Worm (Caenorhabditis elegans): Measurements from ENCODE around the gene smg-4.

Gene smg-4

ce11 chrV:9758437-9758836 lies 19.1 kb downstream of the smg-4 start:
- TF ChIP-seq unc-86 (tag; optimal IDR thresholded peaks at IDR 0.05), result no peak
- no peak for TF ChIP-seq ttx-3 (tag; optimal IDR thresholded peaks at IDR 0.05)
- TF ChIP-seq gmeb-2 (tag; optimal IDR thresholded peaks at IDR 0.05), result no peak
- no peak for TF ChIP-seq pag-3 (tag; optimal IDR thresholded peaks at IDR 0.05; ENCODE audit: borderline replicate concordance)
- TF ChIP-seq mec-3 (tag; optimal IDR thresholded peaks at IDR 0.05; ENCODE audit: borderline replicate concordance), result no peak
- TF ChIP-seq Y22D7AL.16 (tag; optimal IDR thresholded peaks at IDR 0.05), result no peak
- TF ChIP-seq hlh-13 (GFP tag; optimal IDR thresholded peaks at IDR 0.05), result no peak
- TF ChIP-seq hlh-8 (tag; optimal IDR thresholded peaks at IDR 0.05), result no peak
- TF ChIP-seq madf-2 (tag; optimal IDR thresholded peaks at IDR 0.05), result no peak
- no peak for TF ChIP-seq hlh-30 (tag; optimal IDR thresholded peaks at IDR 0.05; ENCODE audit: insufficient read depth)
- no peak for TF ChIP-seq ceh-45 (GFP tag; IDR thresholded peaks at IDR 0.05)
- TF ChIP-seq ceh-19 (GFP tag; optimal IDR thresholded peaks at IDR 0.05), result no peak
- no peak for TF ChIP-seq sdc-2 (tag; optimal IDR thresholded peaks at IDR 0.05)
- no peak for TF ChIP-seq pat-9 (tag; optimal IDR thresholded peaks at IDR 0.05)
- no peak for TF ChIP-seq odd-2 (tag; optimal IDR thresholded peaks at IDR 0.05)
- TF ChIP-seq npax-4 (tag; optimal IDR thresholded peaks at IDR 0.05), result no peak

DNA sequence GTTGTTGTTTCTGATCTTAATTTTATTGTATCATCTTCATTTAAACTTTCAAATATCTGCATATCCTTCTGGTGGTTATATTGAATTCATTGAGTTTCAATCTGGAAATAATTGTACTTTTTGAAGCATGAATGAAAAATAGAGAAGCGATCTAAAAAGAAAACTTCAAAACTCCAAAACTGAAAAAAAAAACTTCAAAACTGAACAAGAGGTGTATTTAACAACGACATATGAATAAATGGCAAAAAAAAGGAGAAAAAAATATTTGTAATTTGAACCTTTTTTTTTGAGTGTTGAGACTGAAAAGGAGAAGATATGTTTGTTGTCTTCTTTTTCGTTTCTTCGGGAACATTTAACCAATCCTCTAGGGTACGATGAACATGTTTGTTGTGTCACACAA lies 19.7 kb downstream of the smg-4 start, which contains the start of gene F58E6.11:
Gene F58E6.11, minus strand, starts transcription at position 101 of the 400 bp plus-strand sequence.
- no peak for TF ChIP-seq pat-9 (tag; optimal IDR thresholded peaks at IDR 0.05)
- no peak for TF ChIP-seq ceh-31 (tag; optimal IDR thresholded peaks at IDR 0.05)
- no peak for TF ChIP-seq odd-2 (tag; optimal IDR thresholded peaks at IDR 0.05)
- TF ChIP-seq madf-2 (tag; optimal IDR thresholded peaks at IDR 0.05), result no peak
- TF ChIP-seq ceh-14 (tag; optimal IDR thresholded peaks at IDR 0.05), result no peak
- TF ChIP-seq unc-55 (GFP tag; optimal IDR thresholded peaks at IDR 0.05), result no peak
- no peak for TF ChIP-seq pag-3 (tag; optimal IDR thresholded peaks at IDR 0.05; ENCODE audit: borderline replicate concordance)
- no peak for TF ChIP-seq hlh-8 (tag; optimal IDR thresholded peaks at IDR 0.05)
- no peak for TF ChIP-seq fkh-10 (GFP tag; optimal IDR thresholded peaks at IDR 0.05)
- no peak for TF ChIP-seq hlh-13 (GFP tag; optimal IDR thresholded peaks at IDR 0.05)
- no peak for TF ChIP-seq K02D7.2 (tag; optimal IDR thresholded peaks at IDR 0.05)
- no peak for TF ChIP-seq ceh-48 (tag; optimal IDR thresholded peaks at IDR 0.05)
- TF ChIP-seq sdc-2 (tag; optimal IDR thresholded peaks at IDR 0.05), result no peak

DNA sequence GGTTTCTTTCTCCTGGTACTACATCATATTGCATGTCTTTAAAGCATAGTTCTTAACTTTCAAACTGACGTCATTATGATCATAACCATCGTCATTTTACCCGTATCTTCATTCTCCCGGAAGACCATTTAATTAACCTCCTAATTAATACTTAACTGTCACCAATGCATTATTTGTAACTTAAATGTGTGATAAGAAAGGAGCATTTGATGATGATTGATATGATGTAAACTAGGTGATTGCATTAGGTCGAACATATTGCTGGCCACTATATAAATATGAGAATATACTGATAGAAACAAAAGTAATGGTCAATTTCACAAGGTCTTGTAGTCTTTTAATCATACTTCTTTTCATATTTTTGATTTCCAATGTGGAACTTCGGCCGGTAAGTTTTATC lies 21.3 kb downstream of the smg-4 start, which contains the start of gene hrg-3:
Gene hrg-3, plus strand, starts transcription at position 227 of the 400 bp plus-strand sequence.
- TF ChIP-seq ama-1 (optimal IDR thresholded peaks at IDR 0.05), result no peak
- TF ChIP-seq elt-2 (tag; optimal IDR thresholded peaks at IDR 0.05), result peak; percentile 48
- no peak for TF ChIP-seq ceh-24 (tag; optimal IDR thresholded peaks at IDR 0.05)

ce11 chrV:9755725-9756124 lies 21.8 kb downstream of the smg-4 start, which contains the start of gene F58E6.8:
TSS of gene F58E6.8 (minus strand) at chrV:9755825.
- TF ChIP-seq fax-1 (tag; optimal IDR thresholded peaks at IDR 0.05), result no peak
- TF ChIP-seq rnt-1 (tag; optimal IDR thresholded peaks at IDR 0.05), result no peak
- no peak for TF ChIP-seq tbx-2 (tag; optimal IDR thresholded peaks at IDR 0.05)
- TF ChIP-seq fkh-10 (GFP tag; optimal IDR thresholded peaks at IDR 0.05), result no peak
- TF ChIP-seq pat-9 (tag; optimal IDR thresholded peaks at IDR 0.05), result no peak
- TF ChIP-seq ceh-45 (GFP tag; IDR thresholded peaks at IDR 0.05), result no peak
- no peak for TF ChIP-seq zip-5 (tag; optimal IDR thresholded peaks at IDR 0.05)

- TF ChIP-seq elt-4 (tag; optimal IDR thresholded peaks at IDR 0.05), result no peak
- no peak for TF ChIP-seq unc-86 (tag; optimal IDR thresholded peaks at IDR 0.05)
- TF ChIP-seq ceh-9 (tag; optimal IDR thresholded peaks at IDR 0.05), result no peak
- TF ChIP-seq K09A11.1 (tag; optimal IDR thresholded peaks at IDR 0.05; ENCODE audit: insufficient read depth), result no peak
- TF ChIP-seq syd-9 (tag; optimal IDR thresholded peaks at IDR 0.05), result no peak
- TF ChIP-seq K02D7.2 (tag; optimal IDR thresholded peaks at IDR 0.05), result no peak
- TF ChIP-seq ceh-14 (tag; optimal IDR thresholded peaks at IDR 0.05), result no peak
- no peak for TF ChIP-seq sdc-2 (tag; optimal IDR thresholded peaks at IDR 0.05)
- TF ChIP-seq npax-4 (tag; optimal IDR thresholded peaks at IDR 0.05), result no peak
- no peak for TF ChIP-seq pha-4 (tag; optimal IDR thresholded peaks at IDR 0.05)
- no peak for TF ChIP-seq pag-3 (tag; optimal IDR thresholded peaks at IDR 0.05; ENCODE audit: borderline replicate concordance)
- TF ChIP-seq che-1 (tag; optimal IDR thresholded peaks at IDR 0.05), result no peak
- TF ChIP-seq gmeb-2 (tag; optimal IDR thresholded peaks at IDR 0.05), result no peak
- TF ChIP-seq ref-2 (tag; optimal IDR thresholded peaks at IDR 0.05), result no peak
- no peak for TF ChIP-seq ceh-31 (tag; optimal IDR thresholded peaks at IDR 0.05)
- no peak for TF ChIP-seq ceh-2 (tag; optimal IDR thresholded peaks at IDR 0.05)
- no peak for TF ChIP-seq ceh-18 (tag; optimal IDR thresholded peaks at IDR 0.05)
- no peak for TF ChIP-seq fkh-10 (GFP tag; optimal IDR thresholded peaks at IDR 0.05)
- TF ChIP-seq odd-2 (tag; optimal IDR thresholded peaks at IDR 0.05), result no peak
Observed at ce11 chrV:9754459-9754858, 23.1 kb downstream of the smg-4 start, which contains the start of gene F58E6.5. TSS of gene F58E6.5 (minus strand) at chrV:9754559.
